Worm (Caenorhabditis elegans) whole organism, L2 larva: ENCODE measurements around the gene F56B3.2.

Experiments used
- C34F6.9 ChIP-seq: fragments of 150-350 bp; optimal IDR thresholded peaks from 2 replicates; lab custom pipeline; 2014; ENCODE audit warnings: missing biosample characterization, missing genetic modification characterization
- R02D3.7 ChIP-seq: fragments of 150-350 bp; optimal IDR thresholded peaks from 2 replicates; lab custom pipeline; 2014; ENCODE audit warnings: missing biosample characterization, missing genetic modification characterization
- ZK546.5 ChIP-seq: sonication (generic microtip); optimal IDR thresholded peaks from 2 replicates; lab custom pipeline; 2017; ENCODE audit warnings: missing biosample characterization, missing genetic modification characterization
- alr-1 ChIP-seq: fragments of 150-350 bp; optimal IDR thresholded peaks from 2 replicates; lab custom pipeline; 2014; ENCODE audit warnings: missing biosample characterization, missing genetic modification characterization
- ama-1 ChIP-seq: fragments of 150-350 bp; optimal IDR thresholded peaks from 2 replicates; lab custom pipeline; 2018; ENCODE audit warnings: inconsistent platforms
- blmp-1 ChIP-seq: sonication (generic microtip); optimal IDR thresholded peaks from 2 replicates; lab custom pipeline; 2017; ENCODE audit warnings: missing genetic modification characterization, mild to moderate bottlenecking, missing compliant biosample characterization, antibody characterized with exemption, moderate library complexity; ENCODE audit not compliant: insufficient read depth
- ceh-16 ChIP-seq: fragments of 150-350 bp; optimal IDR thresholded peaks from 2 replicates; lab custom pipeline; 2014; ENCODE audit warnings: missing biosample characterization, missing genetic modification characterization
- crh-2 ChIP-seq: sonication (generic microtip); optimal IDR thresholded peaks from 2 replicates; lab custom pipeline; 2017; ENCODE audit warnings: missing biosample characterization, missing genetic modification characterization
- dmd-4 ChIP-seq: sonication (generic microtip); optimal IDR thresholded peaks from 2 replicates; lab custom pipeline; 2017; ENCODE audit warnings: missing biosample characterization, missing genetic modification characterization
- egl-27 ChIP-seq: sonication (generic microtip); optimal IDR thresholded peaks from 3 replicates; lab custom pipeline; 2017; ENCODE audit warnings: missing biosample characterization, missing genetic modification reagents, missing genetic modification characterization
- elt-3 ChIP-seq: sonication (generic microtip); optimal IDR thresholded peaks from 2 replicates; lab custom pipeline; 2017; ENCODE audit warnings: missing biosample characterization, missing genetic modification characterization
- fos-1 ChIP-seq: fragments of 150-350 bp; optimal IDR thresholded peaks from 2 replicates; lab custom pipeline; 2014; ENCODE audit warnings: missing biosample characterization, missing genetic modification characterization
- gmeb-1 ChIP-seq: fragments of 150-350 bp; optimal IDR thresholded peaks from 2 replicates; lab custom pipeline; 2014; ENCODE audit warnings: missing biosample characterization, missing genetic modification characterization
- lin-11 ChIP-seq: fragments of 150-350 bp; sonication (generic microtip); optimal IDR thresholded peaks from 2 replicates; lab custom pipeline; 2014; ENCODE audit warnings: missing biosample characterization, missing genetic modification characterization, inconsistent platforms, mixed read lengths
- lin-39 ChIP-seq: fragments of 150-350 bp; optimal IDR thresholded peaks from 2 replicates; lab custom pipeline; 2014; ENCODE audit warnings: missing biosample characterization, missing genetic modification reagents, missing genetic modification characterization
- lsy-2 ChIP-seq, 2 experiments: fragments of 150-350 bp in 1 of 2; sonication (generic microtip) in 1 of 2; optimal IDR thresholded peaks; 2 replicates each; lab custom pipeline; 2014 to 2017; ENCODE audit warnings: missing biosample characterization in 2 of 2, missing genetic modification characterization in 2 of 2
- mab-5 ChIP-seq: fragments of 150-350 bp; optimal IDR thresholded peaks from 2 replicates; lab custom pipeline; 2014; ENCODE audit warnings: missing biosample characterization, missing genetic modification characterization
- mbf-1 ChIP-seq: sonication (generic microtip); optimal IDR thresholded peaks from 2 replicates; lab custom pipeline; 2017; ENCODE audit warnings: missing biosample characterization, missing genetic modification characterization
- mdl-1 ChIP-seq, 2 experiments: fragments of 150-350 bp in 1 of 2; sonication (generic microtip) in 1 of 2; optimal IDR thresholded peaks; 2 replicates each; lab custom pipeline; 2017; ENCODE audit warnings: missing biosample characterization in 2 of 2, missing genetic modification characterization in 2 of 2
- nhr-10 ChIP-seq: sonication (generic microtip); optimal IDR thresholded peaks from 2 replicates; lab custom pipeline; 2017; ENCODE audit warnings: missing biosample characterization, missing genetic modification characterization
- nhr-11 ChIP-seq: fragments of 150-350 bp; optimal IDR thresholded peaks from 2 replicates; lab custom pipeline; 2014; ENCODE audit warnings: missing biosample characterization, missing genetic modification characterization
- nhr-12 ChIP-seq: fragments of 150-350 bp; optimal IDR thresholded peaks from 2 replicates; lab custom pipeline; 2014; ENCODE audit warnings: missing biosample characterization, missing genetic modification characterization
- nhr-129 ChIP-seq: fragments of 150-350 bp; optimal IDR thresholded peaks from 2 replicates; lab custom pipeline; 2014; ENCODE audit warnings: missing biosample characterization, missing genetic modification characterization
- nhr-21 ChIP-seq: fragments of 150-350 bp; optimal IDR thresholded peaks from 2 replicates; lab custom pipeline; 2014; ENCODE audit warnings: missing biosample characterization, missing genetic modification characterization
- nhr-23 ChIP-seq: fragments of 150-350 bp; optimal IDR thresholded peaks from 2 replicates; lab custom pipeline; 2014; ENCODE audit warnings: missing biosample characterization, missing genetic modification reagents, missing genetic modification characterization
- nhr-237 ChIP-seq: fragments of 150-350 bp; optimal IDR thresholded peaks from 2 replicates; lab custom pipeline; 2014; ENCODE audit warnings: missing biosample characterization, missing genetic modification characterization
- nhr-25 ChIP-seq: fragments of 150-350 bp; sonication (generic microtip); optimal IDR thresholded peaks from 3 replicates; lab custom pipeline; 2014; ENCODE audit warnings: missing biosample characterization, missing genetic modification characterization
- nhr-6 ChIP-seq: fragments of 150-350 bp; optimal IDR thresholded peaks from 2 replicates; lab custom pipeline; 2014; ENCODE audit warnings: missing biosample characterization, missing genetic modification characterization
- peb-1 ChIP-seq: fragments of 150-350 bp; optimal IDR thresholded peaks from 2 replicates; lab custom pipeline; 2014; ENCODE audit warnings: missing biosample characterization, missing genetic modification characterization
- sem-4 ChIP-seq: fragments of 150-350 bp; optimal IDR thresholded peaks from 2 replicates; lab custom pipeline; 2014; ENCODE audit warnings: missing biosample characterization, missing genetic modification reagents, missing genetic modification characterization
- sma-3 ChIP-seq: sonication (generic microtip); optimal IDR thresholded peaks from 2 replicates; lab custom pipeline; 2016; ENCODE audit warnings: missing genetic modification reagents, missing genetic modification characterization, missing compliant biosample characterization
- sma-9 ChIP-seq, 2 experiments: fragments of 150-350 bp in 1 of 2; sonication (generic microtip) in 1 of 2; optimal IDR thresholded peaks; 2 replicates each; lab custom pipeline; 2014 to 2016; ENCODE audit warnings: missing genetic modification characterization in 2 of 2, mild to moderate bottlenecking in 1 of 2, missing biosample characterization in 1 of 2, missing compliant biosample characterization in 1 of 2, missing genetic modification reagents in 1 of 2, moderate library complexity in 1 of 2
- snpc-4 ChIP-seq: fragments of 150-350 bp; optimal IDR thresholded peaks from 2 replicates; lab custom pipeline; 2014; ENCODE audit warnings: missing biosample characterization, missing genetic modification characterization
- unc-39 ChIP-seq: fragments of 150-350 bp; optimal IDR thresholded peaks from 2 replicates; lab custom pipeline; 2014; ENCODE audit warnings: missing biosample characterization, missing genetic modification characterization
- unc-55 ChIP-seq: fragments of 150-350 bp; sonication (generic microtip); optimal IDR thresholded peaks from 3 replicates; lab custom pipeline; 2014; ENCODE audit warnings: missing biosample characterization, missing genetic modification reagents, missing genetic modification characterization
- unc-62 ChIP-seq: fragments of 150-350 bp; optimal IDR thresholded peaks from 2 replicates; lab custom pipeline; 2014; ENCODE audit warnings: missing biosample characterization, missing genetic modification reagents, missing genetic modification characterization
- zag-1 ChIP-seq: fragments of 150-350 bp; optimal IDR thresholded peaks from 2 replicates; lab custom pipeline; 2014; ENCODE audit warnings: missing biosample characterization, missing genetic modification characterization
- ztf-11 ChIP-seq: sonication (generic microtip); optimal IDR thresholded peaks from 2 replicates; lab custom pipeline; 2017; ENCODE audit warnings: missing biosample characterization, missing genetic modification characterization
- ztf-4 ChIP-seq: fragments of 150-350 bp; optimal IDR thresholded peaks from 2 replicates; lab custom pipeline; 2014; ENCODE audit warnings: missing biosample characterization, missing genetic modification characterization

F56B3.2 gene

DNA sequence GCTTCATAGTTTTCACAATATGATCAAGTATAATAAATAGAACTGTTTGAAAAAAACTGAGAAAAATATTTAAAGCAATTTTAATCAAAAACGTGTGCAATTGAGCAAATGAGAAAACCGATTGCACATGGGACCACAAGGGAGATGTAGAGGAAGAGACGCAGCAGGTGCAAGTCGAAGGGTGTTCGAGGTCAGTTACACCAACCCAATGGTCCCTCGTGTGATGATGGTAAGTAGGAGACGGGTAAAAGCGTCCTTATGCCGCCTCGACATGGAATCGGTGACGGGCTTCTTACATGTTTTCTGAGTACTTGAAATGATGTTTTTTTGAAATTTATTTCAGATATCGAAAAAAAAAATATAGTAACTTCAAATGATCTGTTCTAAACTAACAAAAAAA lies 40.3 kb downstream of the F56B3.2 start, which contains the start of gene Y55F3C.9:
TSS of gene Y55F3C.9 (minus strand) at position 101 of the 400 bp plus-strand sequence.
- no peak for TF ChIP-seq zag-1 (tag; lab: Kevin White, UChicago)

DNA sequence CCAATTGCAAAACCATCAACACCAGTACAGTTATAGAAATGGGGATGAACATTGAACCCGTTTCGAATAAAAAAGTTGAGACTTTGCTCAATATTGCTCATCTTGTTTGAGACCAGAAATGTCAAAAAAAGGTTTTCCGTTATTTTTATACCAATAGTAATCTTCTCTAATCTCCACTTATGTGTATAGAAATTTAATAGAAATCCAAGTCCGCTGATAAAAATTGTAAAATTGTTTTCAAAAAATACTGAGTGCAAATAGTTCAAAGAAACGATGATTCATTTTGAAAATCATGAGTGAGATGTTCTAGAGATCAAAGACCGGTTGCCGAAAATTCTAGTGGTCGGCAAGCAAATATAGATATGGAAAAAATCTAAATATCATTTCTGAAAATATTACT lies 49.0 kb downstream of the F56B3.2 start, which contains the start of gene Y55F3C.10:
TSS of gene Y55F3C.10 (minus strand) at position 101 of the 400 bp plus-strand sequence.
- no peak for TF ChIP-seq ama-1 (lab: Kevin White, UChicago)
- no peak for TF ChIP-seq mdl-1 (tag; optimal IDR thresholded peaks at IDR 0.05; lab: Kevin White, UChicago)
- no peak for TF ChIP-seq sma-3 (GFP tag; lab: Kevin White, UChicago)
- no peak for TF ChIP-seq elt-3 (tag; lab: Kevin White, UChicago)
- no peak for TF ChIP-seq crh-2 (tag; lab: Kevin White, UChicago)
- no peak for TF ChIP-seq peb-1 (tag; lab: Kevin White, UChicago)
- TF ChIP-seq nhr-11: no peak
- no peak for TF ChIP-seq mbf-1 (tag; lab: Kevin White, UChicago)
- no peak for TF ChIP-seq nhr-21 (tag; lab: Kevin White, UChicago)
- TF ChIP-seq lin-11 (tag; lab: Kevin White, UChicago): no peak
- TF ChIP-seq nhr-25 (tag; lab: Kevin White, UChicago): no peak
- TF ChIP-seq blmp-1 (tag; lab: Kevin White, UChicago): no peak
- TF ChIP-seq alr-1 (tag; lab: Kevin White, UChicago): no peak

DNA sequence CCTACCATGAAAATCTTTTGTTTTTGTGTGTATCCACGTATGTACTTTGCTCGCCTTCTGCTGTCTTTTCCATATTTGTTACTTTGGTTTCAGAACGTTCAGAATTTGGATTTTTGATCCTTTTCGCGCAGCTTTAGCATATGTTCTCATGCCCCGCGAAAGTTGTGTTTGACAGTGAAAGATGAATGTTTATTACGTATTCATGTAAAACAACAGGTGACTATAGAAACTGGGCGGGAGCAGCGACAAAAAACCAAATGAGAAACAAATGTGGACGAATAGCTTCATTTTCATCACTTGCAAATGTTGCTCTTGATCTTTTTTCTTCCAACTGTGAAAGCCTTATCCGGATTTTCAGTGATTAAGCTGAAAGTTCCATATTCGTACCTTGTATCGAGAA lies 52.1 kb downstream of the F56B3.2 start, which contains the start of gene clec-164:
TSS of gene clec-164 (plus strand) at position 301 of the 400 bp plus-strand sequence.
- TF ChIP-seq ztf-11 (tag; lab: Kevin White, UChicago) (no peak), nhr-23 (tag; lab: Kevin White, UChicago) (no peak), nhr-237 (tag; lab: Kevin White, UChicago) (no peak), mab-5 (tag; lab: Kevin White, UChicago) (no peak), fos-1 (tag; lab: Kevin White, UChicago) (no peak), lsy-2 (tag; optimal IDR thresholded peaks at IDR 0.05; lab: Kevin White, UChicago) (no peak), lin-39 (tag; lab: Kevin White, UChicago) (no peak), snpc-4 (no peak), R02D3.7 (tag; lab: Kevin White, UChicago) (no peak), unc-55 (GFP tag; lab: Kevin White, UChicago) (no peak), sma-9 (GFP tag; optimal IDR thresholded peaks at IDR 0.05; lab: Kevin White, UChicago) (no peak), sma-9 (tag; optimal IDR thresholded peaks at IDR 0.05; lab: Kevin White, UChicago) (no peak), nhr-6 (tag; lab: Kevin White, UChicago) (no peak), nhr-12 (no peak), unc-62 (GFP tag; lab: Kevin White, UChicago) (no peak), ZK546.5 (tag; lab: Kevin White, UChicago) (no peak)

DNA sequence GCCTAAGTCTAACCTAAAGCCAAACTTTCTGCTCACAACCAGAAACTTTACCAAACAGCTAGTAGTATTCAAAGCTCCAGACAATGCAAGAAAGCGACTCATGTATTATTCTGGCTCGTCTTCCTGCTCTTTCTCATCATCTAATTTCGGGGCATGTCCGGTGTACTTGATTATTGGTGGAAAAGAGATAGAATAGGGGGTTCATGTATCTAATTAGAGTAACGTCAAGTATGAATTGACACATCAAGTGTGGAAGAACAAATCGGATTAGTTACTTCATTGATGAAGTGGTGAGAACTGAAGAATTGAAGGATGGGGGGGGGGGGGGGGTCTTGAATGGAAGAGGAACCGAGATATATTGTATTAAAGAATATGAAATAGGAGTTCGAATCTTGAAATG lies 53.0 kb downstream of the F56B3.2 start:
- TF ChIP-seq egl-27 (tag; lab: Kevin White, UChicago): no peak
- no peak for TF ChIP-seq zag-1 (tag; lab: Kevin White, UChicago)
- no peak for TF ChIP-seq blmp-1 (tag; lab: Kevin White, UChicago)
- TF ChIP-seq nhr-11: no peak
- no peak for TF ChIP-seq dmd-4
- no peak for TF ChIP-seq gmeb-1
- TF ChIP-seq C34F6.9 (tag; lab: Kevin White, UChicago): no peak
- TF ChIP-seq nhr-237 (tag; lab: Kevin White, UChicago): no peak
- TF ChIP-seq nhr-129 (tag; lab: Kevin White, UChicago): no peak
- no peak for TF ChIP-seq lsy-2 (tag; optimal IDR thresholded peaks at IDR 0.05; lab: Kevin White, UChicago)
- TF ChIP-seq sem-4 (tag; lab: Kevin White, UChicago): no peak
- TF ChIP-seq nhr-10 (tag; lab: Kevin White, UChicago): no peak
- no peak for TF ChIP-seq sma-9 (GFP tag; optimal IDR thresholded peaks at IDR 0.05; lab: Kevin White, UChicago)
- no peak for TF ChIP-seq sma-9 (tag; optimal IDR thresholded peaks at IDR 0.05; lab: Kevin White, UChicago)
- TF ChIP-seq ztf-4 (tag; lab: Kevin White, UChicago): no peak
- TF ChIP-seq unc-39 (tag; lab: Kevin White, UChicago): no peak
- TF ChIP-seq alr-1 (tag; lab: Kevin White, UChicago): no peak
- TF ChIP-seq ceh-16: no peak
- TF ChIP-seq nhr-21 (tag; lab: Kevin White, UChicago): no peak
